Fruit fly (Drosophila melanogaster) Kc167 (cell line): Measurements from ENCODE around the gene scu.

ENCODE experiments used
- Myc ChIP-seq: fragments of >200 bp; optimal IDR thresholded peaks from 2 replicates; lab custom pipeline; 2017; ENCODE audit warnings: missing external identifiers
- insv ChIP-seq: fragments of >200 bp; optimal IDR thresholded peaks from 3 replicates; lab custom pipeline; 2018; ENCODE audit warnings: missing external identifiers
- psq ChIP-seq: fragments of >200 bp; optimal IDR thresholded peaks from 2 replicates; lab custom pipeline; 2017; ENCODE audit warnings: missing external identifiers

- TF ChIP-seq psq (no peak), insv (lab: Kevin White, UChicago) (no peak), Myc (lab: Kevin White, UChicago) (no peak)
Observed at dm6 chrX:18057202-18057601, 33.9 kb upstream of the scu start.
